Worm (Caenorhabditis elegans) whole organism, young adult: ENCODE data around the gene stdh-1.

ENCODE experiments used
- C06A6.2 ChIP-seq: fragments of 200-800 bp; sonication (Bioruptor generic); conservative IDR thresholded peaks from 2 replicates; pipeline ENCODE4 v1.3.6; 2022; ENCODE audit warnings: missing genetic modification characterization, missing compliant biosample characterization
- ZK185.1 ChIP-seq: sonication (generic microtip); optimal IDR thresholded peaks from 2 replicates; lab custom pipeline; 2016; ENCODE audit warnings: mild to moderate bottlenecking, missing genetic modification characterization, missing compliant biosample characterization; ENCODE audit not compliant: poor library complexity, severe bottlenecking
- ama-1 ChIP-seq, 3 experiments: fragments of 150-350 bp in 1 of 3; sonication (generic microtip) in 2 of 3; optimal IDR thresholded peaks; 2 replicates each; lab custom pipeline; 2014 to 2018; ENCODE audit warnings: missing biosample characterization in 2 of 3, missing genetic modification characterization in 2 of 3, missing genetic modification reagents in 2 of 3
- aptf-2 ChIP-seq: fragments of 200-800 bp; sonication (Bioruptor generic); conservative IDR thresholded peaks from 2 replicates; pipeline ENCODE4 v1.3.6; 2022; ENCODE audit warnings: missing genetic modification reagents, missing genetic modification characterization, missing compliant biosample characterization
- atf-7 ChIP-seq: sonication (generic microtip); optimal IDR thresholded peaks from 2 replicates; lab custom pipeline; 2017; ENCODE audit warnings: mild to moderate bottlenecking, missing genetic modification characterization, missing compliant biosample characterization
- dpff-1 ChIP-seq: sonication (generic microtip); optimal IDR thresholded peaks from 2 replicates; lab custom pipeline; 2017; ENCODE audit warnings: mild to moderate bottlenecking, missing genetic modification characterization, missing compliant biosample characterization
- egl-18 ChIP-seq: fragments of 200-800 bp; sonication (Bioruptor generic); IDR thresholded peaks from 2 replicates; pipeline ENCODE4 v1.3.6; 2022; ENCODE audit warnings: missing genetic modification reagents, missing genetic modification characterization, missing compliant biosample characterization
- egrh-3 ChIP-seq: fragments of 200-800 bp; sonication (Bioruptor generic); IDR thresholded peaks from 2 replicates; pipeline ENCODE4 v1.3.6; 2022; ENCODE audit warnings: missing genetic modification reagents, missing genetic modification characterization, missing compliant biosample characterization
- hlh-12 ChIP-seq: sonication (generic microtip); optimal IDR thresholded peaks from 2 replicates; lab custom pipeline; 2016; ENCODE audit warnings: missing genetic modification characterization, missing compliant biosample characterization
- nhr-120 ChIP-seq: fragments of 200-800 bp; sonication (Bioruptor generic); IDR thresholded peaks from 2 replicates; pipeline ENCODE4 v1.3.6; 2022; ENCODE audit warnings: missing genetic modification characterization, missing compliant biosample characterization
- pha-4 ChIP-seq: fragments of 150-350 bp; sonication (generic microtip); optimal IDR thresholded peaks from 2 replicates; lab custom pipeline; 2014; ENCODE audit warnings: missing biosample characterization, missing genetic modification reagents, missing genetic modification characterization
- rec-8 ChIP-seq, 2 experiments: sonication (generic microtip); optimal IDR thresholded peaks; 2 replicates each; lab custom pipeline; 2016; ENCODE audit warnings: mild to moderate bottlenecking in 2 of 2, missing genetic modification characterization in 2 of 2, missing genetic modification reagents in 2 of 2, missing genotype in 2 of 2, missing biosample characterization in 1 of 2, missing compliant biosample characterization in 1 of 2, moderate library complexity in 1 of 2
- ztf-22 ChIP-seq: fragments of 200-800 bp; sonication (Bioruptor generic); optimal IDR thresholded peaks from 2 replicates; lab custom pipeline; 2018; ENCODE audit warnings: mild to moderate bottlenecking, missing genetic modification characterization, moderate library complexity, missing compliant biosample characterization
- ztf-26 ChIP-seq: sonication (generic microtip); optimal IDR thresholded peaks from 2 replicates; lab custom pipeline; 2017; ENCODE audit warnings: missing genetic modification characterization, missing compliant biosample characterization

ce11 chrV:13926398-13926797, 20.1 kb downstream of the stdh-1 start, which contains the start of gene srxa-12:
- no peak for TF ChIP-seq nhr-120 (GFP tag; lab: Robert Waterston, UW)
- no peak for TF ChIP-seq pha-4 (tag; lab: Kevin White, UChicago)
- TF ChIP-seq ZK185.1 (tag; lab: Kevin White, UChicago), result no peak
- TF ChIP-seq ama-1 (optimal IDR thresholded peaks at IDR 0.05; lab: Kevin White, UChicago), result no peak
- TF ChIP-seq ama-1 (GFP tag; optimal IDR thresholded peaks at IDR 0.05; lab: Kevin White, UChicago), result no peak
- TF ChIP-seq aptf-2 (GFP tag; lab: Robert Waterston, UW), result no peak
- no peak for TF ChIP-seq hlh-12 (tag; lab: Kevin White, UChicago)
- TF ChIP-seq atf-7, result no peak
- no peak for TF ChIP-seq egl-18 (GFP tag; lab: Robert Waterston, UW)
- no peak for TF ChIP-seq ztf-26
- no peak for TF ChIP-seq egrh-3 (GFP tag; lab: Robert Waterston, UW)
- TF ChIP-seq rec-8 (tag; optimal IDR thresholded peaks at IDR 0.05; lab: Kevin White, UChicago), result no peak
- no peak for TF ChIP-seq ztf-22
- TF ChIP-seq dpff-1 (tag; lab: Kevin White, UChicago), result no peak
- no peak for TF ChIP-seq C06A6.2
